Worm (Caenorhabditis elegans) whole organism, L4 larva: ENCODE results near the gene Y75B8A.18.

Source experiments
- daf-16 ChIP-seq, 3 experiments: sonication (generic microtip); optimal IDR thresholded peaks; 2 replicates each; lab custom pipeline; 2016 to 2017; ENCODE audit warnings: missing genetic modification characterization in 3 of 3, missing genetic modification reagents in 3 of 3, mild to moderate bottlenecking in 2 of 3, missing compliant biosample characterization in 2 of 3, missing biosample characterization in 1 of 3, moderate library complexity in 1 of 3
- daf-8 ChIP-seq: fragments of 200-800 bp; sonication (Bioruptor generic); IDR thresholded peaks from 2 replicates; pipeline ENCODE4 v1.3.6; 2022; ENCODE audit warnings: missing genetic modification characterization, missing compliant biosample characterization
- jun-1 ChIP-seq: fragments of 150-350 bp; optimal IDR thresholded peaks from 2 replicates; lab custom pipeline; 2014; ENCODE audit warnings: missing biosample characterization, missing genetic modification reagents, missing genetic modification characterization
- lin-15B ChIP-seq: fragments of 150-350 bp; sonication (generic microtip); optimal IDR thresholded peaks from 3 replicates; lab custom pipeline; 2014; ENCODE audit warnings: missing biosample characterization, missing genetic modification characterization
- nhr-28 ChIP-seq: fragments of 150-350 bp; optimal IDR thresholded peaks from 2 replicates; lab custom pipeline; 2014; ENCODE audit warnings: missing biosample characterization, missing genetic modification characterization
- unc-39 ChIP-seq: sonication (generic microtip); optimal IDR thresholded peaks from 2 replicates; lab custom pipeline; 2017; ENCODE audit warnings: missing biosample characterization, missing genetic modification characterization
- vab-7 ChIP-seq: fragments of 200-800 bp; sonication (Bioruptor generic); IDR thresholded peaks from 2 replicates; pipeline ENCODE4 v1.3.6; 2022; ENCODE audit warnings: missing genetic modification reagents, missing genetic modification characterization, missing compliant biosample characterization

DNA sequence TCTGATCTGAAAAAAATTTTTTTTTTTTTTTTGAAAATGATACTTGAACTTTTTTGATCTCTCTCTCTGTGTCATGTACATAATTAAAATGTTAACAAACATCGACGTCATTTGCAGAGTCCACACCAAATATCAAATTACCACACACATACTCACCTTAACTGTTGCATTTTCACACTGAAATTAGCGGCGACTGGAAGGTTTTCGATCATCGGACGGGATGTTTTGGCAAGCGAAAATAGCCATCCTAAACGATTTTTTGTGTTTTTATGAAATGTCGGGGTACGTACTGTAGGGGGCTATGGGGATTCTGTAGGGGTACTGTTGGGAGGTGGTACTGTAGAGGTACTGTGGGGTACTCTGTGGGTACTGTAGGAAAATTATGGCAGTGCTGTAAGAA lies 27.9 kb downstream of the Y75B8A.18 start:
- TF ChIP-seq nhr-28 (tag; lab: Kevin White, UChicago) (no peak), vab-7 (GFP tag; lab: Robert Waterston, UW) (no peak), lin-15B (no peak), daf-16 (GFP tag; optimal IDR thresholded peaks at IDR 0.05; lab: Kevin White, UChicago) (no peak), daf-16 (tag; optimal IDR thresholded peaks at IDR 0.05; lab: Kevin White, UChicago) (no peak), unc-39 (tag; lab: Kevin White, UChicago) (no peak), daf-8 (GFP tag; lab: Robert Waterston, UW) (no peak), jun-1 (tag; lab: Kevin White, UChicago) (no peak)
